4 fruit fly cellular contexts compared by ENCODE assay signal in genomic region chr3R:22072553-22072952, dm6.
A peak's percentile ranks its signal among the peaks of the same experiment; 100 is the strongest.
TF ChIP-seq lines count a peak whose summit lies in the region.

No protein-coding gene starts in this region.

- TF ChIP-seq CTCF in whole organism, embryonic (GFP tag; optimal IDR thresholded peaks at IDR 0.05; lab: Kevin White, UChicago): peak; percentile 53

TF ChIP-seq in whole organism, adult, 20 proteins besides CTCF, POLR2A, EP300 and RAD21:
- TF ChIP-seq CG33017 (tag; optimal IDR thresholded peaks at IDR 0.05; lab: Kevin White, UChicago) (no peak), kay (GFP tag; lab: Kevin White, UChicago; ENCODE audit: borderline replicate concordance) (peak; percentile 72)

TF ChIP-seq in whole organism, embryonic, 481 proteins besides CTCF, POLR2A, EP300 and RAD21:
- TF ChIP-seq nau (GFP tag; optimal IDR thresholded peaks at IDR 0.05; lab: Kevin White, UChicago): no peak
- no peak for TF ChIP-seq Lhr (GFP tag; optimal IDR thresholded peaks at IDR 0.05; lab: Kevin White, UChicago)
- TF ChIP-seq ken (GFP tag; IDR thresholded peaks at IDR 0.05; lab: Robert Waterston, UW): no peak
- peak; percentile 85 for TF ChIP-seq stwl (tag; optimal IDR thresholded peaks at IDR 0.05; lab: Kevin White, UChicago)
- TF ChIP-seq tup (GFP tag; optimal IDR thresholded peaks at IDR 0.05; lab: Kevin White, UChicago): no peak
- TF ChIP-seq bigmax (GFP tag; optimal IDR thresholded peaks at IDR 0.05; lab: Kevin White, UChicago): no peak
- no peak for TF ChIP-seq cwo (GFP tag; optimal IDR thresholded peaks at IDR 0.05; lab: Kevin White, UChicago)
- TF ChIP-seq lab (GFP tag; optimal IDR thresholded peaks at IDR 0.05; lab: Kevin White, UChicago): no peak
- TF ChIP-seq Tbp (GFP tag; optimal IDR thresholded peaks at IDR 0.05; lab: Kevin White, UChicago): no peak
- no peak for TF ChIP-seq eve (GFP tag; optimal IDR thresholded peaks at IDR 0.05; lab: Kevin White, UChicago)
- TF ChIP-seq Ets97D (GFP tag; optimal IDR thresholded peaks at IDR 0.05; lab: Kevin White, UChicago): no peak
- no peak for TF ChIP-seq bab2 (GFP tag; optimal IDR thresholded peaks at IDR 0.05; lab: Kevin White, UChicago)
- no peak for TF ChIP-seq CG31441 (GFP tag; IDR thresholded peaks at IDR 0.05; lab: Robert Waterston, UW)
- TF ChIP-seq CG15514 (GFP tag; optimal IDR thresholded peaks at IDR 0.05; lab: Kevin White, UChicago): no peak
- peak; percentile 88 for TF ChIP-seq CG2199 (GFP tag; IDR thresholded peaks at IDR 0.05; lab: Robert Waterston, UW)
- no peak for TF ChIP-seq CkIIα-i1 (GFP tag; IDR thresholded peaks at IDR 0.05; lab: Robert Waterston, UW)

TF ChIP-seq in whole organism, prepupa, 60 proteins besides CTCF, POLR2A, EP300 and RAD21:
- TF ChIP-seq Sox102F (GFP tag; optimal IDR thresholded peaks at IDR 0.05; lab: Kevin White, UChicago): no peak
- TF ChIP-seq CG8632 (GFP tag; optimal IDR thresholded peaks at IDR 0.05; lab: Kevin White, UChicago): no peak
- peak; percentile 36 for TF ChIP-seq Eip78C (GFP tag; lab: Kevin White, UChicago)
TF ChIP-seq in whole organism, prepupa: peak in this region for 1.

TF ChIP-seq in whole organism, wandering third instar larva, 38 proteins besides CTCF, POLR2A, EP300 and RAD21:
- TF ChIP-seq Myc (optimal IDR thresholded peaks at IDR 0.05; lab: Kevin White, UChicago): peak; percentile 18
- TF ChIP-seq sv (GFP tag; optimal IDR thresholded peaks at IDR 0.05; lab: Kevin White, UChicago): no peak
TF ChIP-seq in whole organism, wandering third instar larva: peak in this region for 1.
